ENCODE assay signal across 1 fruit fly cellular context in the genomic region with DNA sequence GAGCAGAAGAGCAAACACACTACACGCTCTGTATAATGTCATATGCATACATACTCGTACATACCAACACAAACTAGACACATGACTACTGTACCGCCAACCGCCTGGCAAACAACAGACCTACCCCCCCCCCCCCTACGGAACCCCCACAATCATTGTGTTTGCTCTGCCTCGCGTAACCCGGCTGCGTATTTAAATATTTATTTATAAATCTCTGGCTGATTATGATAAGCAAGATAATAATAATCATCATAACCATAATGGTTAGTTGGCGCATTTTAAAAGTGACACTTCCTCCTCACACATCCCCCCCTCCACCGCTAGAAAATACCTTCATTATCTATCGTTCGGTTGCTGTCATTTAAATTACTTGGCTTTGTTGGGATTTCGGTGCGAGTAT.
TF ChIP-seq lines count a peak whose summit lies in the region.

No protein-coding gene starts in this region.

TF ChIP-seq in whole organism, embryonic, 481 proteins besides CTCF, POLR2A, EP300 and RAD21 (continued from another document and continues in another):
- TF ChIP-seq HmgD (GFP tag; optimal IDR thresholded peaks at IDR 0.05; lab: Kevin White, UChicago) (no peak), C15 (GFP tag; IDR thresholded peaks at IDR 0.05; lab: Robert Waterston, UW) (no peak), Hr51 (GFP tag; optimal IDR thresholded peaks at IDR 0.05; lab: Kevin White, UChicago) (peak in 1 of 2 experiments; percentile 20), fru (optimal IDR thresholded peaks at IDR 0.05; lab: Kevin White, UChicago) (no peak), CG10267 (tag; optimal IDR thresholded peaks at IDR 0.05; lab: Kevin White, UChicago) (no peak), CG3995 (GFP tag; optimal IDR thresholded peaks at IDR 0.05; lab: Kevin White, UChicago) (no peak), D (optimal IDR thresholded peaks at IDR 0.05; lab: Kevin White, UChicago) (no peak), D (GFP tag; optimal IDR thresholded peaks at IDR 0.05; lab: Kevin White, UChicago) (peak; percentile 28), Nf-YB (GFP tag; optimal IDR thresholded peaks at IDR 0.05; lab: Kevin White, UChicago) (peak; percentile 26), jigr1 (GFP tag; IDR thresholded peaks at IDR 0.05; lab: Robert Waterston, UW) (no peak), HLH54F (GFP tag; optimal IDR thresholded peaks at IDR 0.05; lab: Kevin White, UChicago) (no peak), CG17829 (tag; optimal IDR thresholded peaks at IDR 0.05; lab: Kevin White, UChicago) (no peak), Fer3 (tag; optimal IDR thresholded peaks at IDR 0.05; lab: Kevin White, UChicago) (peak; percentile 68), rib (GFP tag; IDR thresholded peaks at IDR 0.05; lab: Robert Waterston, UW) (no peak), CG2678 (tag; optimal IDR thresholded peaks at IDR 0.05; lab: Kevin White, UChicago) (peak; percentile 75), MESR4 (GFP tag; optimal IDR thresholded peaks at IDR 0.05; lab: Kevin White, UChicago) (no peak), tgo (GFP tag; IDR thresholded peaks at IDR 0.05; lab: Robert Waterston, UW) (no peak), danr (GFP tag; IDR thresholded peaks at IDR 0.05; lab: Robert Waterston, UW) (no peak), CG9437 (GFP tag; optimal IDR thresholded peaks at IDR 0.05; lab: Kevin White, UChicago) (no peak), CG8290 (GFP tag; optimal IDR thresholded peaks at IDR 0.05; lab: Kevin White, UChicago) (no peak), CG8290 (tag; optimal IDR thresholded peaks at IDR 0.05; lab: Kevin White, UChicago) (peak in 1 of 2 experiments; percentile 85), Dad (GFP tag; optimal IDR thresholded peaks at IDR 0.05; lab: Kevin White, UChicago) (no peak), Mes4 (GFP tag; optimal IDR thresholded peaks at IDR 0.05; lab: Kevin White, UChicago) (no peak), CG4328 (GFP tag; optimal IDR thresholded peaks at IDR 0.05; lab: Kevin White, UChicago) (peak; percentile 71), grau (tag; optimal IDR thresholded peaks at IDR 0.05; lab: Kevin White, UChicago) (peak; percentile 32), pros (GFP tag; optimal IDR thresholded peaks at IDR 0.05; lab: Kevin White, UChicago) (no peak), ken (GFP tag; IDR thresholded peaks at IDR 0.05; lab: Robert Waterston, UW) (no peak), CG1603 (tag; optimal IDR thresholded peaks at IDR 0.05; lab: Kevin White, UChicago) (peak; percentile 57), bsh (GFP tag; optimal IDR thresholded peaks at IDR 0.05; lab: Kevin White, UChicago) (peak in 1 of 2 experiments; percentile 53), Bdp1 (GFP tag; optimal IDR thresholded peaks at IDR 0.05; lab: Kevin White, UChicago) (no peak), vnd (GFP tag; IDR thresholded peaks at IDR 0.05; lab: Robert Waterston, UW; ENCODE audit: partially characterized antibody) (no peak), Ets65A (GFP tag; lab: Kevin White, UChicago) (no peak), br (optimal IDR thresholded peaks at IDR 0.05; lab: Kevin White, UChicago) (no peak), CG10431 (GFP tag; optimal IDR thresholded peaks at IDR 0.05; lab: Kevin White, UChicago) (peak; percentile 61), CG8089 (GFP tag; optimal IDR thresholded peaks at IDR 0.05; lab: Kevin White, UChicago) (no peak), CG3065 (GFP tag; optimal IDR thresholded peaks at IDR 0.05; lab: Kevin White, UChicago) (no peak), Asciz (GFP tag; optimal IDR thresholded peaks at IDR 0.05; lab: Kevin White, UChicago) (peak; percentile 72), sens (GFP tag; lab: Kevin White, UChicago) (no peak), sc (optimal IDR thresholded peaks at IDR 0.05; lab: Kevin White, UChicago) (no peak), sc (GFP tag; optimal IDR thresholded peaks at IDR 0.05; lab: Kevin White, UChicago) (no peak), insv (GFP tag; optimal IDR thresholded peaks at IDR 0.05; lab: Kevin White, UChicago) (no peak), sima (GFP tag; optimal IDR thresholded peaks at IDR 0.05; lab: Kevin White, UChicago) (no peak), CG8924 (tag; optimal IDR thresholded peaks at IDR 0.05; lab: Kevin White, UChicago) (peak; percentile 45), CG10366 (GFP tag; IDR thresholded peaks at IDR 0.05; lab: Robert Waterston, UW) (no peak), Kr (GFP tag; optimal IDR thresholded peaks at IDR 0.05; lab: Kevin White, UChicago) (no peak), ATbp (GFP tag; optimal IDR thresholded peaks at IDR 0.05; lab: Kevin White, UChicago) (peak; percentile 67), B-H1 (GFP tag; IDR thresholded peaks at IDR 0.05; lab: Robert Waterston, UW) (no peak), Rx (GFP tag; IDR thresholded peaks at IDR 0.05; lab: Robert Waterston, UW) (no peak), CG18764 (GFP tag; optimal IDR thresholded peaks at IDR 0.05; lab: Kevin White, UChicago) (no peak), zfh1 (GFP tag; IDR thresholded peaks at IDR 0.05; lab: Robert Waterston, UW) (no peak), CG1602 (GFP tag; optimal IDR thresholded peaks at IDR 0.05; lab: Kevin White, UChicago) (no peak), CG4282 (GFP tag; optimal IDR thresholded peaks at IDR 0.05; lab: Kevin White, UChicago) (no peak), oc (tag; optimal IDR thresholded peaks at IDR 0.05; lab: Kevin White, UChicago) (peak; percentile 62), ERR (GFP tag; optimal IDR thresholded peaks at IDR 0.05; lab: Kevin White, UChicago) (no peak), H2.0 (GFP tag; IDR thresholded peaks at IDR 0.05; lab: Robert Waterston, UW) (no peak), GATAe (GFP tag; conservative IDR thresholded peaks at IDR 0.05; lab: Robert Waterston, UW) (no peak), CG7987 (GFP tag; optimal IDR thresholded peaks at IDR 0.05; lab: Kevin White, UChicago) (peak; percentile 83), H15 (GFP tag; IDR thresholded peaks at IDR 0.05; lab: Robert Waterston, UW) (no peak), CG2202 (tag; optimal IDR thresholded peaks at IDR 0.05; lab: Kevin White, UChicago) (peak; percentile 30), D19A (tag; optimal IDR thresholded peaks at IDR 0.05; lab: Kevin White, UChicago) (peak; percentile 39), CG2199 (GFP tag; IDR thresholded peaks at IDR 0.05; lab: Robert Waterston, UW) (no peak), CG11695 (GFP tag; IDR thresholded peaks at IDR 0.05; lab: Robert Waterston, UW) (no peak), psq (GFP tag; optimal IDR thresholded peaks at IDR 0.05; lab: Kevin White, UChicago) (no peak), dimm (GFP tag; IDR thresholded peaks at IDR 0.05; lab: Robert Waterston, UW) (no peak), Hsf (GFP tag; optimal IDR thresholded peaks at IDR 0.05; lab: Kevin White, UChicago) (no peak), lbe (GFP tag; optimal IDR thresholded peaks at IDR 0.05; lab: Kevin White, UChicago) (no peak), CG30431 (GFP tag; optimal IDR thresholded peaks at IDR 0.05; lab: Kevin White, UChicago) (no peak), wek (GFP tag; optimal IDR thresholded peaks at IDR 0.05; lab: Kevin White, UChicago) (peak; percentile 72), CG13296 (GFP tag; optimal IDR thresholded peaks at IDR 0.05; lab: Kevin White, UChicago) (peak; percentile 82), chif (GFP tag; optimal IDR thresholded peaks at IDR 0.05; lab: Kevin White, UChicago) (no peak), Gug (GFP tag; IDR thresholded peaks at IDR 0.05; lab: Robert Waterston, UW) (no peak), Dll (GFP tag; IDR thresholded peaks at IDR 0.05; lab: Robert Waterston, UW; ENCODE audit: partially characterized antibody) (no peak), Hr39 (optimal IDR thresholded peaks at IDR 0.05; lab: Kevin White, UChicago) (no peak), Usf (GFP tag; optimal IDR thresholded peaks at IDR 0.05; lab: Kevin White, UChicago) (no peak), CG16779 (GFP tag; IDR thresholded peaks at IDR 0.05; lab: Robert Waterston, UW) (no peak), D19B (GFP tag; optimal IDR thresholded peaks at IDR 0.05; lab: Kevin White, UChicago) (no peak), CG18262 (tag; optimal IDR thresholded peaks at IDR 0.05; lab: Kevin White, UChicago) (peak; percentile 28), ems (GFP tag; optimal IDR thresholded peaks at IDR 0.05; lab: Kevin White, UChicago) (no peak), ranshi (GFP tag; IDR thresholded peaks at IDR 0.05; lab: Robert Waterston, UW) (peak; percentile 25; the same call in 1 of the 2 replicates), CG3838 (GFP tag; optimal IDR thresholded peaks at IDR 0.05; lab: Kevin White, UChicago) (no peak), CG32767 (GFP tag; IDR thresholded peaks at IDR 0.05; lab: Robert Waterston, UW) (no peak), crc (GFP tag; optimal IDR thresholded peaks at IDR 0.05; lab: Kevin White, UChicago) (no peak), Drgx (GFP tag; IDR thresholded peaks at IDR 0.05; lab: Robert Waterston, UW) (no peak), CG11456 (GFP tag; IDR thresholded peaks at IDR 0.05; lab: Robert Waterston, UW) (0 out of 3 replicates have a peak, but pooled peaks have one; percentile 48), gem (tag; optimal IDR thresholded peaks at IDR 0.05; lab: Kevin White, UChicago) (peak; percentile 58), CG7271 (tag; optimal IDR thresholded peaks at IDR 0.05; lab: Kevin White, UChicago) (no peak), Sox102F (GFP tag; optimal IDR thresholded peaks at IDR 0.05; lab: Kevin White, UChicago) (peak; percentile 44), YL-1 (GFP tag; optimal IDR thresholded peaks at IDR 0.05; lab: Kevin White, UChicago) (no peak), CG15269 (tag; optimal IDR thresholded peaks at IDR 0.05; lab: Kevin White, UChicago) (peak; percentile 35), exex (tag; optimal IDR thresholded peaks at IDR 0.05; lab: Kevin White, UChicago) (peak; percentile 36), CG18011 (GFP tag; optimal IDR thresholded peaks at IDR 0.05; lab: Kevin White, UChicago) (peak; percentile 37), chn (GFP tag; optimal IDR thresholded peaks at IDR 0.05; lab: Kevin White, UChicago) (no peak), ase (GFP tag; IDR thresholded peaks at IDR 0.05; lab: Robert Waterston, UW) (no peak; the same call in 2 of the 3 replicates), lola (GFP tag; optimal IDR thresholded peaks at IDR 0.05; lab: Kevin White, UChicago) (peak in 1 of 3 experiments; percentile 20), caup (GFP tag; optimal IDR thresholded peaks at IDR 0.05; lab: Kevin White, UChicago; ENCODE audit: severe bottlenecking) (peak; percentile 84), fd64A (GFP tag; optimal IDR thresholded peaks at IDR 0.05; lab: Kevin White, UChicago) (peak; percentile 71), Atf6 (GFP tag; IDR thresholded peaks at IDR 0.05; lab: Robert Waterston, UW) (no peak; the same call in 1 of the 2 replicates), tap (tag; optimal IDR thresholded peaks at IDR 0.05; lab: Kevin White, UChicago) (peak; percentile 16), onecut (GFP tag; IDR thresholded peaks at IDR 0.05; lab: Robert Waterston, UW) (peak; percentile 41), grn (GFP tag; optimal IDR thresholded peaks at IDR 0.05; lab: Kevin White, UChicago) (peak; percentile 64), Vsx1 (GFP tag; optimal IDR thresholded peaks at IDR 0.05; lab: Kevin White, UChicago) (peak; percentile 68), NfI (GFP tag; optimal IDR thresholded peaks at IDR 0.05; lab: Kevin White, UChicago) (peak; percentile 35), knrl (GFP tag; IDR thresholded peaks at IDR 0.05; lab: Robert Waterston, UW; ENCODE audit: partially characterized antibody) (no peak), CG17186 (GFP tag; optimal IDR thresholded peaks at IDR 0.05; lab: Kevin White, UChicago) (peak; percentile 12), sug (tag; optimal IDR thresholded peaks at IDR 0.05; lab: Kevin White, UChicago) (peak; percentile 89), tio (GFP tag; optimal IDR thresholded peaks at IDR 0.05; lab: Kevin White, UChicago) (no peak), crp (GFP tag; optimal IDR thresholded peaks at IDR 0.05; lab: Kevin White, UChicago) (no peak), CG3847 (GFP tag; IDR thresholded peaks at IDR 0.05; lab: Robert Waterston, UW) (no peak), Fer1 (GFP tag; optimal IDR thresholded peaks at IDR 0.05; lab: Kevin White, UChicago) (peak; percentile 79), cad (GFP tag; optimal IDR thresholded peaks at IDR 0.05; lab: Kevin White, UChicago) (no peak), Oli (tag; optimal IDR thresholded peaks at IDR 0.05; lab: Kevin White, UChicago) (no peak), CG30403 (GFP tag; optimal IDR thresholded peaks at IDR 0.05; lab: Kevin White, UChicago) (no peak), kay (GFP tag; optimal IDR thresholded peaks at IDR 0.05; lab: Kevin White, UChicago) (peak; percentile 39), Myb (GFP tag; optimal IDR thresholded peaks at IDR 0.05; lab: Kevin White, UChicago) (no peak), CG13424 (tag; optimal IDR thresholded peaks at IDR 0.05; lab: Kevin White, UChicago) (peak; percentile 50), klu (GFP tag; IDR thresholded peaks at IDR 0.05; lab: Robert Waterston, UW) (no peak), ab (GFP tag; optimal IDR thresholded peaks at IDR 0.05; lab: Kevin White, UChicago) (no peak), dati (GFP tag; IDR thresholded peaks at IDR 0.05; lab: Robert Waterston, UW) (no peak), Gsc (GFP tag; IDR thresholded peaks at IDR 0.05; lab: Robert Waterston, UW) (no peak), CG31365 (tag; optimal IDR thresholded peaks at IDR 0.05; lab: Kevin White, UChicago) (peak; percentile 49), sisA (GFP tag; IDR thresholded peaks at IDR 0.05; lab: Robert Waterston, UW) (no peak), tup (GFP tag; optimal IDR thresholded peaks at IDR 0.05; lab: Kevin White, UChicago) (no peak), usp (GFP tag; optimal IDR thresholded peaks at IDR 0.05; lab: Kevin White, UChicago) (no peak), CG12942 (GFP tag; optimal IDR thresholded peaks at IDR 0.05; lab: Kevin White, UChicago) (no peak), CG7928 (GFP tag; optimal IDR thresholded peaks at IDR 0.05; lab: Kevin White, UChicago) (peak; percentile 15), Scr (GFP tag; IDR thresholded peaks at IDR 0.05; lab: Robert Waterston, UW; ENCODE audit: partially characterized antibody) (no peak), CG9932 (GFP tag; IDR thresholded peaks at IDR 0.05; lab: Robert Waterston, UW) (no peak), vvl (GFP tag; IDR thresholded peaks at IDR 0.05; lab: Robert Waterston, UW) (peak; percentile 39), Six4 (GFP tag; optimal IDR thresholded peaks at IDR 0.05; lab: Kevin White, UChicago) (no peak), sr (GFP tag; IDR thresholded peaks at IDR 0.05; lab: Robert Waterston, UW) (no peak), CG14965 (GFP tag; optimal IDR thresholded peaks at IDR 0.05; lab: Kevin White, UChicago; ENCODE audit: borderline replicate concordance) (no peak), Atf3 (GFP tag; optimal IDR thresholded peaks at IDR 0.05; lab: Kevin White, UChicago) (no peak), CG18619 (GFP tag; optimal IDR thresholded peaks at IDR 0.05; lab: Kevin White, UChicago) (peak; percentile 49)
